Fruit fly (Drosophila melanogaster) whole organism, embryonic: ENCODE data around the gene CG5928.
A peak's percentile ranks its signal among the peaks of the same experiment; 100 is the strongest.

Experiments
- Adf1 ChIP-seq: fragments of 200-800 bp; sonication (Bioruptor generic); IDR thresholded peaks from 2 replicates; pipeline ENCODE4 v1.3.6; 2022; ENCODE audit warnings: missing biosample characterization, missing genetic modification characterization
- Atf6 ChIP-seq: fragments of 200-800 bp; sonication (Bioruptor generic); IDR thresholded peaks from 2 replicates; pipeline ENCODE4 v1.3.6; 2022; ENCODE audit warnings: missing biosample characterization, missing genetic modification characterization
- CG10979 ChIP-seq: fragments of 200-800 bp; sonication (Bioruptor generic); optimal IDR thresholded peaks from 2 replicates; lab custom pipeline; 2018; ENCODE audit warnings: missing biosample characterization, mild to moderate bottlenecking, missing genetic modification characterization, moderate library complexity
- CG11560 ChIP-seq: fragments of 200-800 bp; sonication (Bioruptor generic); IDR thresholded peaks from 3 replicates; pipeline ENCODE4 v1.3.6; 2022; ENCODE audit warnings: missing biosample characterization, missing genetic modification characterization
- CG1647 ChIP-seq: fragments of 200-800 bp; sonication (Bioruptor generic); optimal IDR thresholded peaks from 3 replicates; lab custom pipeline; 2016; ENCODE audit warnings: missing biosample characterization, missing genetic modification characterization
- CG16863 ChIP-seq: fragments of 200-800 bp; sonication (Bioruptor generic); optimal IDR thresholded peaks from 3 replicates; lab custom pipeline; 2016; ENCODE audit warnings: missing biosample characterization, missing genetic modification characterization
- CG17328 ChIP-seq: fragments of 200-800 bp; sonication (Bioruptor generic); IDR thresholded peaks from 2 replicates; pipeline ENCODE4 v1.3.6; 2022; ENCODE audit warnings: missing biosample characterization, missing genetic modification characterization
- CG17359 ChIP-seq: fragments of 200-800 bp; sonication (Bioruptor generic); optimal IDR thresholded peaks from 3 replicates; lab custom pipeline; 2018; ENCODE audit warnings: missing biosample characterization, mild to moderate bottlenecking, missing genetic modification characterization, moderate library complexity
- CG17385 ChIP-seq: fragments of 200-800 bp; sonication (Bioruptor generic); optimal IDR thresholded peaks from 3 replicates; lab custom pipeline; 2018; ENCODE audit warnings: missing biosample characterization, mild to moderate bottlenecking, missing genetic modification characterization
- CG17912 ChIP-seq: fragments of 200-800 bp; sonication (Bioruptor generic); optimal IDR thresholded peaks from 2 replicates; lab custom pipeline; 2018; ENCODE audit warnings: missing biosample characterization, mild to moderate bottlenecking, missing genetic modification characterization
- CG18011 ChIP-seq: fragments of 200-800 bp; sonication (Bioruptor generic); optimal IDR thresholded peaks from 2 replicates; lab custom pipeline; 2017; ENCODE audit warnings: missing biosample characterization, missing genetic modification characterization, mild to moderate bottlenecking, moderate library complexity, missing genotype
- CG32767 ChIP-seq: fragments of 200-800 bp; sonication (Bioruptor generic); IDR thresholded peaks from 2 replicates; pipeline ENCODE4 v1.3.6; 2022; ENCODE audit warnings: missing biosample characterization, missing genetic modification characterization
- CG33557 ChIP-seq: fragments of 200-800 bp; sonication (Bioruptor generic); optimal IDR thresholded peaks from 2 replicates; lab custom pipeline; 2019; ENCODE audit warnings: missing biosample characterization, mild to moderate bottlenecking, missing genetic modification characterization, moderate library complexity
- CG4328 ChIP-seq: fragments of 200-800 bp; sonication (Bioruptor generic); optimal IDR thresholded peaks from 3 replicates; lab custom pipeline; 2017; ENCODE audit warnings: missing biosample characterization, missing genetic modification reagents, missing genetic modification characterization
- CG4424 ChIP-seq: fragments of 200-800 bp; sonication (Bioruptor generic); optimal IDR thresholded peaks from 3 replicates; lab custom pipeline; 2016; ENCODE audit warnings: missing biosample characterization, missing genetic modification characterization
- CG4820 ChIP-seq: fragments of 200-800 bp; sonication (Bioruptor generic); optimal IDR thresholded peaks from 3 replicates; lab custom pipeline; 2016; ENCODE audit warnings: missing biosample characterization, missing genetic modification characterization
- CG6175 ChIP-seq: fragments of 200-800 bp; sonication (Bioruptor generic); IDR thresholded peaks from 3 replicates; pipeline ENCODE4 v1.3.6; 2022; ENCODE audit warnings: missing biosample characterization, missing genetic modification characterization
- CG6254 ChIP-seq: fragments of 200-800 bp; sonication (Bioruptor generic); optimal IDR thresholded peaks from 3 replicates; lab custom pipeline; 2017; ENCODE audit warnings: mild to moderate bottlenecking, missing biosample characterization, missing genetic modification reagents, missing genetic modification characterization
- CG6654 ChIP-seq: fragments of 200-800 bp; sonication (Bioruptor generic); optimal IDR thresholded peaks from 2 replicates; lab custom pipeline; 2017; ENCODE audit warnings: missing biosample characterization, mild to moderate bottlenecking, missing genetic modification characterization
- CG7745 ChIP-seq: fragments of 200-800 bp; sonication (Bioruptor generic); optimal IDR thresholded peaks from 2 replicates; lab custom pipeline; 2018; ENCODE audit warnings: missing biosample characterization, mild to moderate bottlenecking, missing genetic modification characterization, moderate library complexity
- CG8089 ChIP-seq: fragments of 200-800 bp; sonication (Bioruptor generic); optimal IDR thresholded peaks from 3 replicates; lab custom pipeline; 2016; ENCODE audit warnings: missing biosample characterization, missing genetic modification characterization
- D19B ChIP-seq: fragments of 200-800 bp; sonication (Bioruptor generic); optimal IDR thresholded peaks from 2 replicates; lab custom pipeline; 2017; ENCODE audit warnings: missing biosample characterization, mild to moderate bottlenecking, missing genetic modification characterization
- H2.0 ChIP-seq: fragments of 200-800 bp; sonication (Bioruptor generic); IDR thresholded peaks from 2 replicates; pipeline ENCODE4 v1.3.6; 2022; ENCODE audit warnings: missing biosample characterization, missing genetic modification characterization
- Hand ChIP-seq: fragments of 200-800 bp; sonication (Bioruptor generic); optimal IDR thresholded peaks from 2 replicates; lab custom pipeline; 2017; ENCODE audit warnings: mild to moderate bottlenecking, missing biosample characterization, missing genetic modification reagents, missing genetic modification characterization
- Med ChIP-seq: fragments of 200-800 bp; sonication (Bioruptor generic); peaks from one replicate; lab custom pipeline; 2016; ENCODE audit warnings: missing biosample characterization, missing genetic modification characterization, mild to moderate bottlenecking, inconsistent platforms, moderate library complexity
- Nf-YB ChIP-seq: fragments of 200-800 bp; sonication (Bioruptor generic); optimal IDR thresholded peaks from 3 replicates; lab custom pipeline; 2019; ENCODE audit warnings: missing biosample characterization, mild to moderate bottlenecking, missing genetic modification characterization, moderate library complexity
- Six4 ChIP-seq: fragments of 200-800 bp; sonication (Bioruptor generic); optimal IDR thresholded peaks from 2 replicates; lab custom pipeline; 2016; ENCODE audit warnings: missing biosample characterization, missing genetic modification characterization
- Sry-β ChIP-seq: fragments of 200-800 bp; sonication (Bioruptor generic); optimal IDR thresholded peaks from 2 replicates; lab custom pipeline; 2018; ENCODE audit warnings: missing biosample characterization, mild to moderate bottlenecking, missing genetic modification characterization, moderate library complexity
- Taf1 ChIP-seq: fragments of 200-800 bp; sonication (Bioruptor generic); IDR thresholded peaks from 2 replicates; pipeline ENCODE4 v1.3.6; 2022; ENCODE audit warnings: missing biosample characterization, missing genetic modification characterization
- amos ChIP-seq: fragments of 200-800 bp; sonication (Bioruptor generic); IDR thresholded peaks from 2 replicates; pipeline ENCODE4 v1.3.6; 2022; ENCODE audit warnings: missing biosample characterization, missing genetic modification characterization; ENCODE audit not compliant: partially characterized antibody
- ase ChIP-seq: fragments of 200-800 bp; sonication (Bioruptor generic); IDR thresholded peaks from 3 replicates; pipeline ENCODE4 v1.3.6; 2022; ENCODE audit warnings: missing biosample characterization, missing genetic modification characterization
- bab2 ChIP-seq: fragments of 200-800 bp; sonication (Bioruptor generic); optimal IDR thresholded peaks from 2 replicates; lab custom pipeline; 2016; ENCODE audit warnings: missing biosample characterization, missing genetic modification characterization
- bigmax ChIP-seq: fragments of 200-800 bp; sonication (Bioruptor generic); optimal IDR thresholded peaks from 2 replicates; lab custom pipeline; 2018; ENCODE audit warnings: missing biosample characterization, mild to moderate bottlenecking, missing genetic modification characterization
- ci ChIP-seq: fragments of 200-800 bp; sonication (Bioruptor generic); IDR thresholded peaks from 3 replicates; pipeline ENCODE4 v1.3.6; 2022; ENCODE audit warnings: missing biosample characterization, missing genetic modification characterization
- dmrt99B ChIP-seq: fragments of 200-800 bp; sonication (Bioruptor generic); optimal IDR thresholded peaks from 2 replicates; lab custom pipeline; 2018; ENCODE audit warnings: missing biosample characterization, mild to moderate bottlenecking, missing genetic modification characterization, moderate library complexity
- ewg ChIP-seq: fragments of 200-800 bp; sonication (Bioruptor generic); optimal IDR thresholded peaks from 3 replicates; lab custom pipeline; 2017; ENCODE audit warnings: mild to moderate bottlenecking, missing biosample characterization, missing genetic modification reagents, missing genetic modification characterization
- exex ChIP-seq: fragments of 200-800 bp; sonication (Bioruptor generic); optimal IDR thresholded peaks from 4 replicates; lab custom pipeline; 2018; ENCODE audit warnings: missing biosample characterization, mild to moderate bottlenecking, missing genetic modification characterization, moderate library complexity
- fd64A ChIP-seq: fragments of 200-800 bp; sonication (Bioruptor generic); optimal IDR thresholded peaks from 3 replicates; lab custom pipeline; 2018; ENCODE audit warnings: missing biosample characterization, mild to moderate bottlenecking, missing genetic modification characterization
- odd ChIP-seq: fragments of 200-800 bp; sonication (Bioruptor generic); optimal IDR thresholded peaks from 2 replicates; lab custom pipeline; 2017; ENCODE audit warnings: missing biosample characterization, mild to moderate bottlenecking, missing genetic modification characterization
- onecut ChIP-seq: fragments of 200-800 bp; sonication (Bioruptor generic); IDR thresholded peaks from 2 replicates; pipeline ENCODE4 v1.3.6; 2022; ENCODE audit warnings: missing biosample characterization, missing genetic modification characterization
- phol ChIP-seq: fragments of 200-800 bp; sonication (Bioruptor generic); optimal IDR thresholded peaks from 3 replicates; lab custom pipeline; 2018; ENCODE audit warnings: missing biosample characterization, mild to moderate bottlenecking, missing genetic modification characterization, moderate library complexity
- pzg ChIP-seq: fragments of 200-800 bp; sonication (Bioruptor generic); optimal IDR thresholded peaks from 3 replicates; lab custom pipeline; 2018; ENCODE audit warnings: missing biosample characterization, mild to moderate bottlenecking, missing genetic modification characterization, moderate library complexity
- run ChIP-seq: fragments of 200-800 bp; sonication (Bioruptor generic); optimal IDR thresholded peaks from 3 replicates; lab custom pipeline; 2018; ENCODE audit warnings: missing biosample characterization, mild to moderate bottlenecking, missing genetic modification characterization
- sc ChIP-seq, 3 experiments: fragments of >200 bp in 2 of 3; fragments of 200-800 bp in 1 of 3; sonication (Bioruptor generic) in 1 of 3; optimal IDR thresholded peaks; 2 replicates in 2 of 3; 3 replicates in 1 of 3; lab custom pipeline; 2017; ENCODE audit warnings: mild to moderate bottlenecking in 1 of 3, missing biosample characterization in 1 of 3, missing genetic modification characterization in 1 of 3, missing genetic modification reagents in 1 of 3
- scrt ChIP-seq: fragments of 200-800 bp; sonication (Bioruptor generic); optimal IDR thresholded peaks from 2 replicates; lab custom pipeline; 2018; ENCODE audit warnings: missing biosample characterization, mild to moderate bottlenecking, missing genetic modification characterization, moderate library complexity
- seq ChIP-seq: fragments of 200-800 bp; sonication (Bioruptor generic); IDR thresholded peaks from 2 replicates; pipeline ENCODE4 v1.3.6; 2022; ENCODE audit warnings: missing biosample characterization, missing genetic modification characterization
- sima ChIP-seq: fragments of 200-800 bp; sonication (Bioruptor generic); optimal IDR thresholded peaks from 2 replicates; lab custom pipeline; 2016; ENCODE audit warnings: missing biosample characterization, missing genetic modification characterization
- sob ChIP-seq: fragments of 200-800 bp; sonication (Bioruptor generic); IDR thresholded peaks from 2 replicates; pipeline ENCODE4 v1.3.6; 2022; ENCODE audit warnings: missing biosample characterization, missing genetic modification characterization
- stwl ChIP-seq: fragments of 200-800 bp; sonication (Bioruptor generic); optimal IDR thresholded peaks from 3 replicates; lab custom pipeline; 2018; ENCODE audit warnings: missing biosample characterization, mild to moderate bottlenecking, missing genetic modification characterization, moderate library complexity
- toy ChIP-seq: fragments of 200-800 bp; sonication (Bioruptor generic); IDR thresholded peaks from 2 replicates; pipeline ENCODE4 v1.3.6; 2022; ENCODE audit warnings: missing biosample characterization, missing genetic modification characterization
- z ChIP-seq: fragments of 200-800 bp; sonication (Bioruptor generic); IDR thresholded peaks from 3 replicates; pipeline ENCODE4 v1.3.6; 2022; ENCODE audit warnings: missing biosample characterization, missing genetic modification characterization

CG5928 gene

DNA sequence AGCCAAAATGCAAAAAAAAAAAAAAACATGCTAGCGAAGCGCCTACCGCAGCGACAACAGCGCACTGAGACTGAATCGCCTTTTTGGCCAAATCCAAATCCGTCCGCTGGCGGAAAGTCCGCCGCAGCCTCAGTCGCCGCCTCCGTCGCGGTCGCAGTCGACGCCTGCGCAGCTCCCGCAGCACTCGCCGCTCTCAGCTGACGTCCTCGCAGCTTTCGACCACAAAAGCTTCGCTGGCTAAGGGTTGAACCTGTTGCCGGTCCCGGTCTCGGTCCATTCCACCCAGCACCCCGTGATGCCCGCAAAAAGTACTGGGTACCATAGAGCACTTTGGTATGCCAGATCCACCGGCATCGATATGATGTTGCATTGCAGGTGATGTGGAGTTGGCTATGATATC is 13.5 kb downstream of the CG5928 start, which contains the start of gene CG4660:
CG4660 (minus strand) TSS at position 77 of the 400 bp plus-strand sequence.
- peak; percentile 53; the same call in 1 of the 2 replicates for TF ChIP-seq seq (GFP tag; lab: Robert Waterston, UW)
- TF ChIP-seq onecut (GFP tag; lab: Robert Waterston, UW): no peak
- no peak for TF ChIP-seq CG16863
- no peak for TF ChIP-seq phol (tag; lab: Kevin White, UChicago)
- TF ChIP-seq CG6654 (GFP tag; lab: Kevin White, UChicago): no peak
- TF ChIP-seq ewg (GFP tag; lab: Kevin White, UChicago): peak; percentile 82
- no peak for TF ChIP-seq CG17328
- no peak for TF ChIP-seq CG17359 (tag; lab: Kevin White, UChicago)
- TF ChIP-seq CG6254: no peak
- TF ChIP-seq Taf1 (GFP tag; lab: Robert Waterston, UW): no peak
- TF ChIP-seq z: no peak
- TF ChIP-seq CG4820: no peak
- no peak for TF ChIP-seq CG17385 (GFP tag; lab: Kevin White, UChicago)
- no peak for TF ChIP-seq CG4424
- TF ChIP-seq Six4: no peak
- TF ChIP-seq ci (GFP tag; lab: Robert Waterston, UW): 0 out of 3 replicates have a peak, but pooled peaks have one; percentile 28
- TF ChIP-seq pzg (GFP tag; lab: Kevin White, UChicago): peak; percentile 1
- no peak for TF ChIP-seq CG6175 (GFP tag; lab: Robert Waterston, UW)
- no peak for TF ChIP-seq run (tag; lab: Kevin White, UChicago)
- peak; percentile 45 for TF ChIP-seq Med (GFP tag; lab: Kevin White, UChicago)
- no peak for TF ChIP-seq stwl (tag; lab: Kevin White, UChicago)
- no peak for TF ChIP-seq sob (GFP tag; lab: Robert Waterston, UW)
- TF ChIP-seq bigmax (GFP tag; lab: Kevin White, UChicago): no peak
- TF ChIP-seq CG4328 (GFP tag; lab: Kevin White, UChicago): no peak
- TF ChIP-seq ase (GFP tag; lab: Robert Waterston, UW): no peak
- TF ChIP-seq CG1647 (GFP tag; lab: Kevin White, UChicago): no peak
- TF ChIP-seq Adf1: peak; percentile 83
- no peak for TF ChIP-seq amos (GFP tag; lab: Robert Waterston, UW)
- TF ChIP-seq odd (GFP tag; lab: Kevin White, UChicago): no peak
- TF ChIP-seq CG8089 (GFP tag; lab: Kevin White, UChicago): no peak
- no peak for TF ChIP-seq CG32767 (GFP tag; lab: Robert Waterston, UW)
- no peak for TF ChIP-seq CG11560
- TF ChIP-seq scrt (GFP tag; lab: Kevin White, UChicago): peak; percentile 99
- no peak for TF ChIP-seq CG17912
- TF ChIP-seq sima (GFP tag; lab: Kevin White, UChicago): no peak
- no peak for TF ChIP-seq CG10979 (tag; lab: Kevin White, UChicago)
- TF ChIP-seq CG7745 (tag; lab: Kevin White, UChicago): no peak
- TF ChIP-seq Nf-YB (GFP tag; lab: Kevin White, UChicago): no peak
- TF ChIP-seq H2.0 (GFP tag; lab: Robert Waterston, UW): no peak
- TF ChIP-seq CG33557 (GFP tag; lab: Kevin White, UChicago): no peak
- TF ChIP-seq exex: no peak
- TF ChIP-seq bab2 (GFP tag; lab: Kevin White, UChicago): no peak
- TF ChIP-seq CG18011 (GFP tag; lab: Kevin White, UChicago): no peak
- no peak for TF ChIP-seq Sry-β (GFP tag; lab: Kevin White, UChicago)
- TF ChIP-seq dmrt99B: no peak
- TF ChIP-seq sc (optimal IDR thresholded peaks at IDR 0.05; lab: Kevin White, UChicago): no peak
- no peak for TF ChIP-seq sc (GFP tag; optimal IDR thresholded peaks at IDR 0.05; lab: Kevin White, UChicago)
- TF ChIP-seq Hand (GFP tag; lab: Kevin White, UChicago): no peak
- TF ChIP-seq D19B: peak; percentile 36
- TF ChIP-seq fd64A: no peak
- TF ChIP-seq toy (GFP tag; lab: Robert Waterston, UW): no peak
- no peak for TF ChIP-seq Atf6 (GFP tag; lab: Robert Waterston, UW)
